Worm (Caenorhabditis elegans) whole organism, mixed stage, embryonic: ENCODE results near the gene H04M03.11.

ENCODE experiments used
- M03D4.4 ChIP-seq: sonication (generic microtip); optimal IDR thresholded peaks from 2 replicates; lab custom pipeline; 2017; ENCODE audit warnings: mild to moderate bottlenecking, missing genetic modification characterization, missing compliant biosample characterization
- bed-3 ChIP-seq: fragments of 200-800 bp; sonication (Bioruptor generic); optimal IDR thresholded peaks from 3 replicates; lab custom pipeline; 2018; ENCODE audit warnings: mild to moderate bottlenecking, missing genetic modification characterization, moderate library complexity, missing compliant biosample characterization
- blmp-1 ChIP-seq: fragments of 150-350 bp; optimal IDR thresholded peaks from 2 replicates; lab custom pipeline; 2014; ENCODE audit warnings: missing biosample characterization, missing genetic modification characterization
- ceh-39 ChIP-seq: fragments of 150-350 bp; optimal IDR thresholded peaks from 2 replicates; lab custom pipeline; 2014; ENCODE audit warnings: missing biosample characterization, missing genetic modification characterization
- ceh-43 ChIP-seq: fragments of 200-800 bp; sonication (Bioruptor generic); optimal IDR thresholded peaks from 2 replicates; lab custom pipeline; 2018; ENCODE audit warnings: mild to moderate bottlenecking, missing genetic modification characterization, moderate library complexity, missing compliant biosample characterization
- ceh-83 ChIP-seq: fragments of 200-800 bp; sonication (Bioruptor generic); optimal IDR thresholded peaks from 2 replicates; lab custom pipeline; 2018; ENCODE audit warnings: mild to moderate bottlenecking, missing genetic modification characterization, missing compliant biosample characterization
- ces-1 ChIP-seq: fragments of 150-350 bp; optimal IDR thresholded peaks from 2 replicates; lab custom pipeline; 2014; ENCODE audit warnings: missing biosample characterization, missing genetic modification reagents, missing genetic modification characterization
- cnd-1 ChIP-seq: fragments of 200-800 bp; sonication (Bioruptor generic); optimal IDR thresholded peaks from 2 replicates; lab custom pipeline; 2018; ENCODE audit warnings: mild to moderate bottlenecking, missing genetic modification characterization, missing compliant biosample characterization
- elt-1 ChIP-seq: sonication (generic microtip); optimal IDR thresholded peaks from 2 replicates; lab custom pipeline; 2017; ENCODE audit warnings: missing genetic modification characterization, mild to moderate bottlenecking, missing compliant biosample characterization, antibody characterized with exemption, moderate library complexity, borderline replicate concordance; ENCODE audit not compliant: insufficient read depth
- elt-3 ChIP-seq: fragments of 150-350 bp; optimal IDR thresholded peaks from 2 replicates; lab custom pipeline; 2014; ENCODE audit warnings: missing biosample characterization, missing genetic modification characterization
- flh-1 ChIP-seq: fragments of 200-800 bp; sonication (Bioruptor generic); optimal IDR thresholded peaks from 2 replicates; lab custom pipeline; 2018; ENCODE audit warnings: mild to moderate bottlenecking, missing genetic modification characterization, moderate library complexity, missing compliant biosample characterization
- ham-2 ChIP-seq: fragments of 200-800 bp; sonication (Bioruptor generic); optimal IDR thresholded peaks from 2 replicates; lab custom pipeline; 2018; ENCODE audit warnings: mild to moderate bottlenecking, missing genetic modification characterization, missing compliant biosample characterization
- hlh-1 ChIP-seq: fragments of 150-350 bp; optimal IDR thresholded peaks from 2 replicates; lab custom pipeline; 2014; ENCODE audit warnings: missing biosample characterization, missing genetic modification reagents, missing genetic modification characterization
- lin-32 ChIP-seq: fragments of 200-800 bp; sonication (Bioruptor generic); optimal IDR thresholded peaks from 2 replicates; lab custom pipeline; 2018; ENCODE audit warnings: mild to moderate bottlenecking, missing genetic modification characterization, missing compliant biosample characterization
- mab-5 ChIP-seq: fragments of 150-350 bp; optimal IDR thresholded peaks from 2 replicates; lab custom pipeline; 2014; ENCODE audit warnings: missing biosample characterization, missing genetic modification characterization
- mep-1 ChIP-seq: fragments of 150-350 bp; optimal IDR thresholded peaks from 2 replicates; lab custom pipeline; 2017; ENCODE audit warnings: missing biosample characterization, missing genetic modification reagents, missing genetic modification characterization, inconsistent platforms
- mls-2 ChIP-seq: sonication (generic microtip); optimal IDR thresholded peaks from 2 replicates; lab custom pipeline; 2016; ENCODE audit warnings: mild to moderate bottlenecking, missing genetic modification characterization, moderate library complexity, missing compliant biosample characterization
- nhr-12 ChIP-seq: fragments of 150-350 bp; optimal IDR thresholded peaks from 2 replicates; lab custom pipeline; 2014; ENCODE audit warnings: missing biosample characterization, missing genetic modification characterization
- nhr-2 ChIP-seq: fragments of 150-350 bp; optimal IDR thresholded peaks from 2 replicates; lab custom pipeline; 2014; ENCODE audit warnings: missing biosample characterization, missing genetic modification characterization
- nhr-237 ChIP-seq: fragments of 150-350 bp; optimal IDR thresholded peaks from 2 replicates; lab custom pipeline; 2014; ENCODE audit warnings: missing biosample characterization, missing genetic modification characterization
- nhr-76 ChIP-seq: sonication (generic microtip); optimal IDR thresholded peaks from 2 replicates; lab custom pipeline; 2017; ENCODE audit warnings: missing biosample characterization, missing genetic modification characterization
- pha-4 ChIP-seq: fragments of 150-350 bp; optimal IDR thresholded peaks from 2 replicates; lab custom pipeline; 2018; ENCODE audit warnings: missing biosample characterization, missing genetic modification reagents, missing genetic modification characterization
- sem-2 ChIP-seq: fragments of 200-800 bp; sonication (Bioruptor generic); optimal IDR thresholded peaks from 2 replicates; lab custom pipeline; 2018; ENCODE audit warnings: mild to moderate bottlenecking, missing genetic modification characterization, missing compliant biosample characterization
- snpc-4 ChIP-seq: fragments of 150-350 bp; optimal IDR thresholded peaks from 2 replicates; lab custom pipeline; 2014; ENCODE audit warnings: missing biosample characterization, missing genetic modification characterization
- sptf-1 ChIP-seq: sonication (generic microtip); optimal IDR thresholded peaks from 2 replicates; lab custom pipeline; 2017; ENCODE audit warnings: mild to moderate bottlenecking, missing genetic modification characterization, moderate library complexity, missing compliant biosample characterization
- tbx-8 ChIP-seq: fragments of 200-800 bp; sonication (Bioruptor generic); optimal IDR thresholded peaks from 2 replicates; lab custom pipeline; 2018; ENCODE audit warnings: mild to moderate bottlenecking, missing genetic modification characterization, moderate library complexity, missing compliant biosample characterization
- zip-8 ChIP-seq: fragments of 150-350 bp; optimal IDR thresholded peaks from 2 replicates; lab custom pipeline; 2014; ENCODE audit warnings: missing biosample characterization, missing genetic modification characterization
- ztf-11 ChIP-seq: fragments of 150-350 bp; optimal IDR thresholded peaks from 2 replicates; lab custom pipeline; 2014; ENCODE audit warnings: missing biosample characterization, missing genetic modification characterization

Gene H04M03.11

DNA sequence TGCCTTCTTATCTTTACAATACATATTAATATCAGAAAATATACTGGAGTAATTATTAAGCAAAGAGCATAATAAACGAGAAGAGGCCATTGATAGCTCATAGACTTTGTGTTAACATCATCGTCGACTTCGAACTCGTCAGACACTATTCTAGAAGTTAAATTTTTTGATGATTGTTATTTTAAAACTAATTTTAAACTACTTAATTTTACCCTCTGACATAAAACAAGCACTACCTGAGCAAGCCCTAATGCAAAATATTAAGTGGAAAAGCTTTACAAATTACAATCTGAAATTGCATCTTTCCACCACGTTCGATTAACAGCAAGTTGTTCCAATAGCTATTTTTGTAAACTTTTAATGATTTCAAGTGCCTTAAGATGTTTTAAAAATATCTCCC, 14.3 kb downstream of the H04M03.11 start, which contains the start of gene srv-17:
srv-17 (minus strand) TSS at position 101 of the 400 bp plus-strand sequence.
- no peak for TF ChIP-seq mls-2
- TF ChIP-seq zip-8: no peak
- no peak for TF ChIP-seq nhr-2 (tag; lab: Kevin White, UChicago)
- TF ChIP-seq ces-1 (GFP tag; lab: Kevin White, UChicago): no peak
- no peak for TF ChIP-seq M03D4.4
- TF ChIP-seq sptf-1 (tag; lab: Kevin White, UChicago): no peak
- TF ChIP-seq elt-1 (tag; lab: Kevin White, UChicago): no peak
- no peak for TF ChIP-seq flh-1 (GFP tag; lab: Kevin White, UChicago)
- no peak for TF ChIP-seq tbx-8
- no peak for TF ChIP-seq ceh-39
- no peak for TF ChIP-seq elt-3 (tag; lab: Kevin White, UChicago)
- TF ChIP-seq pha-4 (tag; lab: Kevin White, UChicago): no peak

DNA sequence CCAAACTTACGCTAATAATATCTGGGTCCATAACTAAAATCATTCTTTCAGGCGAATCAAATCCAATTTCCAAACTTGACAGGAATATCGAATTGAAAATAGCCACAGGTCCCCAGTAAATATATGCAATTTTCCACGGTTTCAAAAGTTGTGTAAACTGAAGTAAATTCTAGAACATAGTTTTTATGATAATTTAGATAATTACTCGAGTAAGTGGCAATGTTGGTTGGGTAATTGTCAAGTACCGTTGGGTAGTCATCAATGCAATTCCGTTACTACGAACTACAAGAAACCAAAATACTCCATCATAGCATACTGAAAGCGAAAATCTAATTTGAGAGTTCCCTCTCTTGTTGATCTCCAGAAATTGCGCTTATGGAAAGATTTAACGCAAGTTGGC, 15.0 kb downstream of the H04M03.11 start:
- no peak for TF ChIP-seq ces-1 (GFP tag; lab: Kevin White, UChicago)
- TF ChIP-seq bed-3: no peak
- TF ChIP-seq sem-2: no peak
- TF ChIP-seq ceh-83 (GFP tag; lab: Kevin White, UChicago): no peak
- no peak for TF ChIP-seq snpc-4
- TF ChIP-seq hlh-1 (tag; lab: Kevin White, UChicago): no peak
- TF ChIP-seq blmp-1 (tag; lab: Kevin White, UChicago): no peak
- no peak for TF ChIP-seq nhr-2 (tag; lab: Kevin White, UChicago)
- TF ChIP-seq flh-1 (GFP tag; lab: Kevin White, UChicago): no peak
- no peak for TF ChIP-seq lin-32 (GFP tag; lab: Kevin White, UChicago)
- TF ChIP-seq ceh-43: no peak
- TF ChIP-seq elt-3 (tag; lab: Kevin White, UChicago): no peak

DNA sequence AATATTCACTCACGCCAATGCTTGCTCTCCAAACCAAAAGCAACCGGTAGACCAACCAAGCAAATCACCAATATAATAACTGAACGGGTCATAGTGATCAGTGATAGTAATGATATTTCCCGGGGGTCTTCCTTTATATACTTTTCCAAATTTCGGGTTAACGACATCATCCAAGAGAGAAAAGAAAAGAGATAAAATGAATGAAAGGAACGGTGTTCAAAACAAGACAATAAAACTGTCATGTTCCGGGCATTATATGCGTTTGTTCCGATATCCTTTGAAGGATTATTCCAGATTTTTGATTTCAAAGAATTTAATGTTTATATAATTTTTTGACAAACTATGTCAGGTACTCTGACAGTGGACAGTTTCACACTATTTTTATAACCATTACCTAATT, 17.2 kb downstream of the H04M03.11 start, which contains the start of gene C06E7.88:
C06E7.88 (minus strand) TSS at position 101 of the 400 bp plus-strand sequence.
- TF ChIP-seq blmp-1 (tag; lab: Kevin White, UChicago): no peak
- TF ChIP-seq ceh-83 (GFP tag; lab: Kevin White, UChicago): no peak
- no peak for TF ChIP-seq nhr-12 (tag; lab: Kevin White, UChicago)
- TF ChIP-seq M03D4.4: no peak
- no peak for TF ChIP-seq ztf-11 (tag; lab: Kevin White, UChicago)
- no peak for TF ChIP-seq ham-2 (GFP tag; lab: Kevin White, UChicago)
- no peak for TF ChIP-seq cnd-1 (tag; lab: Kevin White, UChicago)

DNA sequence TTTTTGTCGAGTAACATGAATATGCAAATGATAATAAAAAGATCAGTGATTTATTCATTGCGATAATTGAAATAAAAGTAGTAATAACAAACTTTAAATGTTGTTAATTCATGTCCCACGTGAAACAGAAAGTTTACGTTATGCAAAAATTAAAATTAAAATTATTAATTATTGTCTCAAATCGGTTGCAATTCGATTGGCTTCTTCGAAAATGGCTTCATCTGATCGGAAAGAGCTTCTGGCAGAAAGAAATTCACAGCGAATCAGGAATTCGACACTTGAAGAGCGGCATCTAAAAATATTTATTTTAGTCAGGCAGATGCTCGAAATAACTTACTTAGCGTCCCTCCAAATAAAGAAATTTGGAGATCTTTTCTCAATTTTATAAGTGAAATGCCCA, 18.6 kb downstream of the H04M03.11 start, which contains the start of gene spe-27:
spe-27 (minus strand) TSS at position 101 of the 400 bp plus-strand sequence.
- no peak for TF ChIP-seq zip-8
- TF ChIP-seq nhr-12 (tag; lab: Kevin White, UChicago): no peak
- TF ChIP-seq elt-3 (tag; lab: Kevin White, UChicago): no peak
- TF ChIP-seq nhr-237 (tag; lab: Kevin White, UChicago): no peak
- TF ChIP-seq M03D4.4: no peak
- no peak for TF ChIP-seq tbx-8
- TF ChIP-seq elt-1 (tag; lab: Kevin White, UChicago): no peak
- TF ChIP-seq ham-2 (GFP tag; lab: Kevin White, UChicago): no peak

DNA sequence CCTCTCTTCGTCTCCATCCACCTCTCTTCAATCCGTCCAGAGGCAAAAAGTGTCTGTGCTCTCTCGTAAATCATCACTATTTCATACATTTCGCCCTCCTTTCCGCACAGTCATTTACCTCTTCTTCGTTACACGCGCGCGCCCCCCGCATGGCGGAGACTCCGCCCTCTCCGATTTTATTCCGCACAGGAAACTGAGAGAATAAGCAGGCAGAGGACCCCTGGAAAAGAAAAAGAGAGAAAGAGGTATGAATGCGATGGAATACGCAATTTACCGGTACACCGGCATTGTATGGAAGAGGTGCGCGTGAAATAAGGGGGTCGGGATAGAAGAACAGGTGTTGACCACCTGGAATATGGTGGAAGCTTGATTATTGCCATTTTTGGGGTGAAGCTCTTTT, 23.6 kb downstream of the H04M03.11 start:
- TF ChIP-seq sptf-1 (tag; lab: Kevin White, UChicago) (no peak), ham-2 (GFP tag; lab: Kevin White, UChicago) (peak; percentile 73), nhr-76 (tag; lab: Kevin White, UChicago) (no peak), lin-32 (GFP tag; lab: Kevin White, UChicago) (peak; percentile 69), mab-5 (no peak), mep-1 (peak; percentile 16), ztf-11 (tag; lab: Kevin White, UChicago) (peak; percentile 52)
- TF ChIP-seq, all 35 proteins: peak for 4

DNA sequence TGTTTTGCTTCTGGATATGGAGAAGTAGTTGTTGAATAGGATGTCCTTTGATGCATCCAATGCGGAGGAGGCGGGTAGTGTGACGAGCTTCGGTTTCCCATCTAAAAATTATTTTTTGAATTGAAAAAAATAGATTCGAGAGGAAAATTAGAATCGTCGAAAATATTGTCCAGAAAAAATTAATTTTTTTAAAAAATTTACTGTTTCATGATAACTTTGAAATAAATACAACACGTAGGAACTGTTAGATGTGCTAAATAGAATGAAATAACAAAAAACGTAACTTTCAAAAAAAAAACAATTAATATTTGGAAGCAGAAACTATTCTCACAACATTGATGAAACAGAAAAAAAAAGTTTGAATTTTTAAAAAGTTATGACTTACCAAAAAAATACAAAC, 24.5 kb downstream of the H04M03.11 start, which contains the start of gene C06E7.4:
C06E7.4 (minus strand) TSS at position 101 of the 400 bp plus-strand sequence.
- TF ChIP-seq elt-1 (tag; lab: Kevin White, UChicago): no peak
- TF ChIP-seq lin-32 (GFP tag; lab: Kevin White, UChicago): no peak
